Fruit fly (Drosophila melanogaster): ENCODE data around the gene Ent2.

Ent2 gene

dm6 chr2L:6610683-6611373 is 48.7 kb downstream of the Ent2 start, which contains the start of gene CG11050 (continued):
- TF ChIP-seq CG17829 (tag; optimal IDR thresholded peaks at IDR 0.05) (peak; percentile 84), Nf-YB (GFP tag; optimal IDR thresholded peaks at IDR 0.05) (peak; percentile 45), nerfin-2 (GFP tag; IDR thresholded peaks at IDR 0.05; ENCODE audit: partially characterized antibody) (no peak), CG18619 (GFP tag; optimal IDR thresholded peaks at IDR 0.05) (peak; percentile 75), z (GFP tag; IDR thresholded peaks at IDR 0.05) (peak; percentile 61; the same call in 1 of the 3 replicates), CG4730 (GFP tag; IDR thresholded peaks at IDR 0.05) (peak; percentile 56; the same call in 1 of the 2 replicates), Dek (tag; optimal IDR thresholded peaks at IDR 0.05) (peak; percentile 85), CG7745 (tag; optimal IDR thresholded peaks at IDR 0.05) (no peak), CG17568 (GFP tag; optimal IDR thresholded peaks at IDR 0.05) (peak; percentile 44), gce (GFP tag; IDR thresholded peaks at IDR 0.05) (peak; percentile 70; the same call in 2 of the 3 replicates), Camta (GFP tag; optimal IDR thresholded peaks at IDR 0.05) (peak; percentile 77), CG17385 (GFP tag; optimal IDR thresholded peaks at IDR 0.05) (peak; percentile 50), Tbp (GFP tag; optimal IDR thresholded peaks at IDR 0.05) (no peak), BEAF-32 (GFP tag; optimal IDR thresholded peaks at IDR 0.05) (peak; percentile 52), Bgb (GFP tag; IDR thresholded peaks at IDR 0.05; ENCODE audit: partially characterized antibody) (peak; percentile 62), CG7556 (GFP tag; optimal IDR thresholded peaks at IDR 0.05) (peak; percentile 64), CG34224 (GFP tag; IDR thresholded peaks at IDR 0.05; ENCODE audit: partially characterized antibody) (peak; percentile 64), jing (GFP tag; optimal IDR thresholded peaks at IDR 0.05) (peak; percentile 46), bsh (GFP tag; optimal IDR thresholded peaks at IDR 0.05) (peak; percentile 0 to 75), kni (GFP tag; optimal IDR thresholded peaks at IDR 0.05) (no peak), CG33213 (GFP tag; optimal IDR thresholded peaks at IDR 0.05) (peak; percentile 97), CG3163 (GFP tag; optimal IDR thresholded peaks at IDR 0.05) (peak; percentile 75), Mrtf (GFP tag; IDR thresholded peaks at IDR 0.05) (peak; percentile 66; the same call in 2 of the 3 replicates), Xrp1 (GFP tag; IDR thresholded peaks at IDR 0.05) (peak; percentile 75), gt (GFP tag; IDR thresholded peaks at IDR 0.05) (0 out of 2 replicates have a peak, but pooled peaks have one; percentile 27), CG6791 (GFP tag; IDR thresholded peaks at IDR 0.05; ENCODE audit: partially characterized antibody) (peak; percentile 69), NC2β (GFP tag; optimal IDR thresholded peaks at IDR 0.05) (peak; percentile 86), zfh2 (GFP tag; optimal IDR thresholded peaks at IDR 0.05) (peak; percentile 83), CG2202 (tag; optimal IDR thresholded peaks at IDR 0.05) (peak; percentile 35), br (optimal IDR thresholded peaks at IDR 0.05) (no peak), Six4 (GFP tag; optimal IDR thresholded peaks at IDR 0.05) (peak; percentile 62), so (GFP tag; IDR thresholded peaks at IDR 0.05) (peak; percentile 61; the same call in 1 of the 3 replicates), CG30020 (tag; optimal IDR thresholded peaks at IDR 0.05) (peak; percentile 7), CG3726 (GFP tag; IDR thresholded peaks at IDR 0.05) (0 out of 3 replicates have a peak, but pooled peaks have one; percentile 17), Chrac-16 (GFP tag; optimal IDR thresholded peaks at IDR 0.05) (peak; percentile 74), CG1792 (GFP tag; optimal IDR thresholded peaks at IDR 0.05) (peak; percentile 73), Usf (GFP tag; optimal IDR thresholded peaks at IDR 0.05) (peak; percentile 3), Drgx (GFP tag; IDR thresholded peaks at IDR 0.05) (peak; percentile 66), CG14050 (GFP tag; IDR thresholded peaks at IDR 0.05) (peak; percentile 66; the same call in 2 of the 3 replicates), B-H1 (GFP tag; IDR thresholded peaks at IDR 0.05) (peak; percentile 45; the same call in 2 of the 3 replicates), CG12299 (tag; optimal IDR thresholded peaks at IDR 0.05) (peak; percentile 61), CG1024 (GFP tag; IDR thresholded peaks at IDR 0.05) (peak; percentile 72), pum (GFP tag; optimal IDR thresholded peaks at IDR 0.05) (peak; percentile 78), HLH3B (GFP tag; IDR thresholded peaks at IDR 0.05) (peak; percentile 67), CG16863 (GFP tag; optimal IDR thresholded peaks at IDR 0.05) (peak; percentile 73), vvl (GFP tag; IDR thresholded peaks at IDR 0.05) (peak; percentile 89), wor (GFP tag; IDR thresholded peaks at IDR 0.05) (no peak), cato (GFP tag; optimal IDR thresholded peaks at IDR 0.05; ENCODE audit: borderline replicate concordance) (peak; percentile 7), gcm2 (GFP tag; optimal IDR thresholded peaks at IDR 0.05) (peak; percentile 78)

Measured in whole organism, embryonic.